Worm (Caenorhabditis elegans) whole organism, early embryonic: ENCODE data around the gene srbc-44.

Experiments
- ama-1 ChIP-seq: fragments of 150-350 bp; optimal IDR thresholded peaks from 2 replicates; lab custom pipeline; 2014
- ets-7 ChIP-seq: sonication (generic microtip); optimal IDR thresholded peaks from 2 replicates; lab custom pipeline; 2016; ENCODE audit warnings: missing genotype, missing genetic modification characterization, missing compliant biosample characterization
- flt-1 ChIP-seq: fragments of 200-800 bp; sonication (Bioruptor generic); IDR thresholded peaks from 2 replicates; pipeline ENCODE4 v1.3.6; 2022; ENCODE audit warnings: missing genetic modification characterization, missing compliant biosample characterization
- hmg-4 ChIP-seq: fragments of 200-800 bp; sonication (Bioruptor generic); optimal IDR thresholded peaks from 2 replicates; lab custom pipeline; 2018; ENCODE audit warnings: mild to moderate bottlenecking, missing genetic modification characterization, missing compliant biosample characterization
- pes-1 ChIP-seq: fragments of 200-800 bp; sonication (Bioruptor generic); IDR thresholded peaks from 2 replicates; pipeline ENCODE4 v1.3.6; 2022; ENCODE audit warnings: missing genetic modification reagents, missing genetic modification characterization, missing compliant biosample characterization

ce11 chrV:12747431-12747830, 40.9 kb downstream of the srbc-44 start, which contains the start of gene C15C8.4:
- TF ChIP-seq pes-1 (GFP tag; lab: Robert Waterston, UW) (no peak), ets-7 (tag; lab: Kevin White, UChicago) (no peak), hmg-4 (GFP tag; lab: Kevin White, UChicago) (no peak), ama-1 (lab: Kevin White, UChicago) (no peak), flt-1 (no peak)
